Fruit fly (Drosophila melanogaster) whole organism, embryonic: ENCODE data around the gene ClpP.

Source experiments
- Asciz ChIP-seq: fragments of 200-800 bp; sonication (Bioruptor generic); optimal IDR thresholded peaks from 2 replicates; lab custom pipeline; 2017; ENCODE audit warnings: missing biosample characterization, mild to moderate bottlenecking, missing genetic modification characterization, missing genetic modification reagents
- C15 ChIP-seq: fragments of 200-800 bp; sonication (Bioruptor generic); IDR thresholded peaks from 3 replicates; pipeline ENCODE4 v1.3.6; 2022; ENCODE audit warnings: missing biosample characterization, missing genetic modification characterization
- CG10321 ChIP-seq: fragments of 200-800 bp; sonication (Bioruptor generic); IDR thresholded peaks from 2 replicates; pipeline ENCODE4 v1.3.6; 2022; ENCODE audit warnings: missing biosample characterization, missing genetic modification characterization
- CG11398 ChIP-seq: fragments of 200-800 bp; sonication (Bioruptor generic); optimal IDR thresholded peaks from 2 replicates; lab custom pipeline; 2016; ENCODE audit warnings: missing biosample characterization, missing genetic modification characterization
- CG12155 ChIP-seq: fragments of 200-800 bp; sonication (Bioruptor generic); optimal IDR thresholded peaks from 3 replicates; lab custom pipeline; 2016; ENCODE audit warnings: missing biosample characterization, missing genetic modification characterization
- CG13287 ChIP-seq: fragments of 200-800 bp; sonication (Bioruptor generic); IDR thresholded peaks from 2 replicates; pipeline ENCODE4 v1.3.6; 2022; ENCODE audit warnings: missing biosample characterization, missing genetic modification characterization; ENCODE audit not compliant: partially characterized antibody
- CG14860 ChIP-seq: fragments of 200-800 bp; sonication (Bioruptor generic); IDR thresholded peaks from 3 replicates; pipeline ENCODE4 v1.3.6; 2022; ENCODE audit warnings: missing biosample characterization, missing genetic modification characterization; ENCODE audit not compliant: partially characterized antibody
- CG15514 ChIP-seq: fragments of 200-800 bp; sonication (Bioruptor generic); optimal IDR thresholded peaks from 3 replicates; lab custom pipeline; 2017; ENCODE audit warnings: missing biosample characterization, missing genetic modification characterization, mild to moderate bottlenecking, moderate library complexity, missing genetic modification reagents
- CG17361 ChIP-seq: fragments of 200-800 bp; sonication (Bioruptor generic); IDR thresholded peaks from 3 replicates; pipeline ENCODE4 v1.3.6; 2022; ENCODE audit warnings: missing biosample characterization, missing genetic modification characterization
- CG17568 ChIP-seq: fragments of 200-800 bp; sonication (Bioruptor generic); optimal IDR thresholded peaks from 2 replicates; lab custom pipeline; 2018; ENCODE audit warnings: missing biosample characterization, mild to moderate bottlenecking, missing genetic modification characterization, moderate library complexity
- CG2199 ChIP-seq: fragments of 200-800 bp; sonication (Bioruptor generic); IDR thresholded peaks from 3 replicates; pipeline ENCODE4 v1.3.6; 2022; ENCODE audit warnings: missing biosample characterization, missing genetic modification characterization
- CG4360 ChIP-seq: fragments of 200-800 bp; sonication (Bioruptor generic); IDR thresholded peaks from 2 replicates; pipeline ENCODE4 v1.3.6; 2022; ENCODE audit warnings: missing biosample characterization, missing genetic modification characterization
- CG4707 ChIP-seq: fragments of 200-800 bp; sonication (Bioruptor generic); optimal IDR thresholded peaks from 2 replicates; lab custom pipeline; 2018; ENCODE audit warnings: missing biosample characterization, mild to moderate bottlenecking, missing genetic modification characterization, moderate library complexity
- CG6791 ChIP-seq: fragments of 200-800 bp; sonication (Bioruptor generic); IDR thresholded peaks from 3 replicates; pipeline ENCODE4 v1.3.6; 2022; ENCODE audit warnings: missing biosample characterization, missing genetic modification characterization; ENCODE audit not compliant: partially characterized antibody
- CG7963 ChIP-seq: fragments of 200-800 bp; sonication (Bioruptor generic); IDR thresholded peaks from 3 replicates; pipeline ENCODE4 v1.3.6; 2022; ENCODE audit warnings: missing biosample characterization, missing genetic modification characterization; ENCODE audit not compliant: partially characterized antibody
- CG7987 ChIP-seq: fragments of 200-800 bp; sonication (Bioruptor generic); optimal IDR thresholded peaks from 2 replicates; lab custom pipeline; 2018; ENCODE audit warnings: missing biosample characterization, mild to moderate bottlenecking, missing genetic modification characterization, moderate library complexity
- CG8388 ChIP-seq: fragments of 200-800 bp; sonication (Bioruptor generic); optimal IDR thresholded peaks from 2 replicates; lab custom pipeline; 2019; ENCODE audit warnings: missing biosample characterization, mild to moderate bottlenecking, missing genetic modification characterization, moderate library complexity
- CG9437 ChIP-seq: fragments of 200-800 bp; sonication (Bioruptor generic); optimal IDR thresholded peaks from 2 replicates; lab custom pipeline; 2018; ENCODE audit warnings: missing biosample characterization, mild to moderate bottlenecking, missing genetic modification characterization
- CrebB ChIP-seq: fragments of 200-800 bp; sonication (Bioruptor generic); optimal IDR thresholded peaks from 3 replicates; lab custom pipeline; 2018; ENCODE audit warnings: missing biosample characterization, mild to moderate bottlenecking, missing genetic modification characterization
- Dad ChIP-seq: fragments of 200-800 bp; sonication (Bioruptor generic); optimal IDR thresholded peaks from 3 replicates; lab custom pipeline; 2016; ENCODE audit warnings: missing biosample characterization, missing genetic modification characterization
- Dll ChIP-seq: fragments of 200-800 bp; sonication (Bioruptor generic); IDR thresholded peaks from 4 replicates; pipeline ENCODE4 v1.3.6; 2022; ENCODE audit warnings: missing biosample characterization, missing genetic modification characterization; ENCODE audit not compliant: partially characterized antibody
- Dref ChIP-seq: fragments of 200-800 bp; sonication (Bioruptor generic); IDR thresholded peaks from 2 replicates; pipeline ENCODE4 v1.3.6; 2022; ENCODE audit warnings: missing biosample characterization, missing genetic modification characterization
- Gug ChIP-seq: fragments of 200-800 bp; sonication (Bioruptor generic); IDR thresholded peaks from 4 replicates; pipeline ENCODE4 v1.3.6; 2022; ENCODE audit warnings: missing biosample characterization, missing genetic modification characterization
- HLH4C ChIP-seq: fragments of 200-800 bp; sonication (Bioruptor generic); IDR thresholded peaks from 3 replicates; pipeline ENCODE4 v1.3.6; 2022; ENCODE audit warnings: missing biosample characterization, missing genetic modification characterization; ENCODE audit not compliant: partially characterized antibody
- MESR4 ChIP-seq: fragments of 200-800 bp; sonication (Bioruptor generic); optimal IDR thresholded peaks from 2 replicates; lab custom pipeline; 2018; ENCODE audit warnings: missing biosample characterization, mild to moderate bottlenecking, missing genetic modification characterization, moderate library complexity
- Med ChIP-seq: fragments of 200-800 bp; sonication (Bioruptor generic); peaks from one replicate; lab custom pipeline; 2016; ENCODE audit warnings: missing biosample characterization, missing genetic modification characterization, mild to moderate bottlenecking, inconsistent platforms, moderate library complexity
- Opbp ChIP-seq: fragments of 200-800 bp; sonication (Bioruptor generic); IDR thresholded peaks from 3 replicates; pipeline ENCODE4 v1.3.6; 2022; ENCODE audit warnings: missing biosample characterization, missing genetic modification characterization; ENCODE audit not compliant: partially characterized antibody
- Scr ChIP-seq: fragments of 200-800 bp; sonication (Bioruptor generic); IDR thresholded peaks from 2 replicates; pipeline ENCODE4 v1.3.6; 2022; ENCODE audit warnings: missing biosample characterization, missing genetic modification characterization; ENCODE audit not compliant: partially characterized antibody
- Sry-δ ChIP-seq: fragments of 200-800 bp; sonication (Bioruptor generic); optimal IDR thresholded peaks from 2 replicates; lab custom pipeline; 2016; ENCODE audit warnings: missing biosample characterization, missing genetic modification characterization
- bbx ChIP-seq: fragments of 200-800 bp; sonication (Bioruptor generic); IDR thresholded peaks from 2 replicates; pipeline ENCODE4 v1.3.6; 2022; ENCODE audit warnings: missing biosample characterization, missing genetic modification characterization; ENCODE audit not compliant: partially characterized antibody
- bigmax ChIP-seq: fragments of 200-800 bp; sonication (Bioruptor generic); optimal IDR thresholded peaks from 2 replicates; lab custom pipeline; 2018; ENCODE audit warnings: missing biosample characterization, mild to moderate bottlenecking, missing genetic modification characterization
- bowl ChIP-seq: fragments of 200-800 bp; sonication (Bioruptor generic); IDR thresholded peaks from 2 replicates; pipeline ENCODE4 v1.3.6; 2022; ENCODE audit warnings: missing biosample characterization, missing genetic modification characterization
- cad ChIP-seq: fragments of >200 bp; optimal IDR thresholded peaks from 2 replicates; lab custom pipeline; 2017; ENCODE audit warnings: missing biosample characterization, missing genetic modification characterization
- cas ChIP-seq: fragments of 200-800 bp; sonication (Bioruptor generic); IDR thresholded peaks from 2 replicates; pipeline ENCODE4 v1.3.6; 2022; ENCODE audit warnings: missing biosample characterization, missing genetic modification characterization
- chn ChIP-seq: fragments of 200-800 bp; sonication (Bioruptor generic); optimal IDR thresholded peaks from 2 replicates; lab custom pipeline; 2016; ENCODE audit warnings: missing biosample characterization, missing genetic modification characterization
- da ChIP-seq: fragments of 200-800 bp; sonication (Bioruptor generic); optimal IDR thresholded peaks from 2 replicates; lab custom pipeline; 2016; ENCODE audit warnings: missing biosample characterization, missing genetic modification characterization
- dpn ChIP-seq, 2 experiments: fragments of 200-800 bp; sonication (Bioruptor generic); optimal IDR thresholded peaks; 3 replicates each; lab custom pipeline; 2016; ENCODE audit warnings: missing biosample characterization in 2 of 2, missing genetic modification characterization in 2 of 2
- ewg ChIP-seq: fragments of 200-800 bp; sonication (Bioruptor generic); optimal IDR thresholded peaks from 3 replicates; lab custom pipeline; 2017; ENCODE audit warnings: mild to moderate bottlenecking, missing biosample characterization, missing genetic modification reagents, missing genetic modification characterization
- fd3F ChIP-seq: fragments of 200-800 bp; sonication (Bioruptor generic); optimal IDR thresholded peaks from 2 replicates; lab custom pipeline; 2018; ENCODE audit warnings: missing biosample characterization, mild to moderate bottlenecking, missing genetic modification characterization, moderate library complexity
- fru ChIP-seq: fragments of >200 bp; optimal IDR thresholded peaks from 2 replicates; lab custom pipeline; 2017
- hth ChIP-seq: fragments of >200 bp; optimal IDR thresholded peaks from 2 replicates; lab custom pipeline; 2017; ENCODE audit warnings: inconsistent platforms
- knrl ChIP-seq: fragments of 200-800 bp; sonication (Bioruptor generic); IDR thresholded peaks from 3 replicates; pipeline ENCODE4 v1.3.6; 2022; ENCODE audit warnings: missing biosample characterization, missing genetic modification characterization; ENCODE audit not compliant: partially characterized antibody
- nerfin-2 ChIP-seq: fragments of 200-800 bp; sonication (Bioruptor generic); IDR thresholded peaks from 2 replicates; pipeline ENCODE4 v1.3.6; 2022; ENCODE audit warnings: missing biosample characterization, missing genetic modification characterization; ENCODE audit not compliant: partially characterized antibody
- row ChIP-seq: fragments of 200-800 bp; sonication (Bioruptor generic); IDR thresholded peaks from 3 replicates; pipeline ENCODE4 v1.3.6; 2022; ENCODE audit warnings: missing biosample characterization, missing genetic modification characterization
- schlank ChIP-seq: fragments of 200-800 bp; sonication (Bioruptor generic); optimal IDR thresholded peaks from 2 replicates; lab custom pipeline; 2018; ENCODE audit warnings: missing biosample characterization, mild to moderate bottlenecking, missing genetic modification characterization
- seq ChIP-seq: fragments of 200-800 bp; sonication (Bioruptor generic); IDR thresholded peaks from 2 replicates; pipeline ENCODE4 v1.3.6; 2022; ENCODE audit warnings: missing biosample characterization, missing genetic modification characterization
- ssp ChIP-seq: fragments of 200-800 bp; sonication (Bioruptor generic); IDR thresholded peaks from 2 replicates; pipeline ENCODE4 v1.3.6; 2022; ENCODE audit warnings: missing biosample characterization, missing genetic modification characterization
- usp ChIP-seq: fragments of >200 bp; optimal IDR thresholded peaks from 2 replicates; lab custom pipeline; 2017; ENCODE audit warnings: missing biosample characterization, missing genetic modification characterization
- wek ChIP-seq: fragments of 200-800 bp; sonication (Bioruptor generic); optimal IDR thresholded peaks from 3 replicates; lab custom pipeline; 2018; ENCODE audit warnings: missing biosample characterization, mild to moderate bottlenecking, missing genetic modification characterization, moderate library complexity
- zen2 ChIP-seq: fragments of 200-800 bp; sonication (Bioruptor generic); IDR thresholded peaks from 3 replicates; pipeline ENCODE4 v1.3.6; 2022; ENCODE audit warnings: missing biosample characterization, missing genetic modification characterization; ENCODE audit not compliant: partially characterized antibody
- zfh2 ChIP-seq: fragments of 200-800 bp; sonication (Bioruptor generic); optimal IDR thresholded peaks from 2 replicates; lab custom pipeline; 2016; ENCODE audit warnings: missing biosample characterization, missing genetic modification characterization

Gene ClpP

dm6 chr2L:10344029-10344606 is 12.5 kb upstream of the ClpP start, which contains the start of gene Frmd5 (continued):
- TF ChIP-seq zen2 (GFP tag; lab: Robert Waterston, UW) (0 out of 3 replicates have a peak, but pooled peaks have one; percentile 28), fru (lab: Kevin White, UChicago) (no peak), nerfin-2 (GFP tag; lab: Robert Waterston, UW) (peak; percentile 50; the same call in 1 of the 2 replicates), hth (lab: Kevin White, UChicago) (no peak), wek (GFP tag; lab: Kevin White, UChicago) (peak; percentile 91), CG8388 (GFP tag; lab: Kevin White, UChicago) (peak; percentile 5), CG15514 (peak; percentile 74), CG14860 (peak; percentile 65), CrebB (tag; lab: Kevin White, UChicago) (no peak), CG7963 (no peak; the same call in 2 of the 3 replicates), Dll (GFP tag; lab: Robert Waterston, UW) (peak; percentile 66; the same call in 2 of the 4 replicates), Dref (GFP tag; lab: Robert Waterston, UW) (peak; percentile 34), Opbp (GFP tag; lab: Robert Waterston, UW) (peak; percentile 67; the same call in 2 of the 3 replicates), HLH4C (peak; percentile 62), bowl (GFP tag; lab: Robert Waterston, UW) (no peak), Gug (GFP tag; lab: Robert Waterston, UW) (no peak), dpn (GFP tag; optimal IDR thresholded peaks at IDR 0.05; lab: Kevin White, UChicago) (no peak), CG7987 (GFP tag; lab: Kevin White, UChicago) (no peak), zfh2 (GFP tag; lab: Kevin White, UChicago) (no peak), CG2199 (GFP tag; lab: Robert Waterston, UW) (no peak), fd3F (GFP tag; lab: Kevin White, UChicago) (no peak), Scr (peak; percentile 54), MESR4 (GFP tag; lab: Kevin White, UChicago) (peak; percentile 6), chn (GFP tag; lab: Kevin White, UChicago) (no peak), CG17568 (GFP tag; lab: Kevin White, UChicago) (no peak), CG6791 (peak; percentile 55; the same call in 2 of the 3 replicates), CG17361 (GFP tag; lab: Robert Waterston, UW) (no peak), CG9437 (no peak), Med (GFP tag; lab: Kevin White, UChicago) (peak; percentile 23), knrl (0 out of 3 replicates have a peak, but pooled peaks have one; percentile 25), seq (GFP tag; lab: Robert Waterston, UW) (peak; percentile 11; the same call in 1 of the 2 replicates), bbx (GFP tag; lab: Robert Waterston, UW) (peak; percentile 37; the same call in 1 of the 2 replicates), CG13287 (peak; percentile 62), Sry-δ (GFP tag; lab: Kevin White, UChicago) (no peak)

dm6 chr2L:10351130-10351529 is 5.5 kb upstream of the ClpP start:
- TF ChIP-seq Dad (GFP tag; lab: Kevin White, UChicago) = no peak
- TF ChIP-seq bigmax (GFP tag; lab: Kevin White, UChicago) = no peak
- TF ChIP-seq CG4707 (GFP tag; lab: Kevin White, UChicago) = no peak
- TF ChIP-seq CG10321 (GFP tag; lab: Robert Waterston, UW) = no peak
- TF ChIP-seq ewg (GFP tag; lab: Kevin White, UChicago) = peak; percentile 13
- TF ChIP-seq fd3F (GFP tag; lab: Kevin White, UChicago) = no peak
- TF ChIP-seq CG4360 = no peak
- TF ChIP-seq cas = no peak
- no peak for TF ChIP-seq ssp
- TF ChIP-seq C15 = no peak
- no peak for TF ChIP-seq schlank (tag; lab: Kevin White, UChicago)
- no peak for TF ChIP-seq CG12155 (GFP tag; lab: Kevin White, UChicago)
- TF ChIP-seq CG11398 (GFP tag; lab: Kevin White, UChicago) = no peak
- peak; percentile 55 for TF ChIP-seq row (GFP tag; lab: Robert Waterston, UW)
- no peak for TF ChIP-seq da (GFP tag; lab: Kevin White, UChicago)
- no peak for TF ChIP-seq usp (GFP tag; lab: Kevin White, UChicago)
- TF ChIP-seq cad = no peak
- no peak for TF ChIP-seq Asciz (GFP tag; lab: Kevin White, UChicago)
